Worm (Caenorhabditis elegans) whole organism, mixed stage, embryonic: ENCODE data around the gene ncx-9.

ENCODE experiments used
- bed-3 ChIP-seq: fragments of 200-800 bp; sonication (Bioruptor generic); optimal IDR thresholded peaks from 3 replicates; lab custom pipeline; 2018; ENCODE audit warnings: mild to moderate bottlenecking, missing genetic modification characterization, moderate library complexity, missing compliant biosample characterization
- ceh-43 ChIP-seq: fragments of 200-800 bp; sonication (Bioruptor generic); optimal IDR thresholded peaks from 2 replicates; lab custom pipeline; 2018; ENCODE audit warnings: mild to moderate bottlenecking, missing genetic modification characterization, moderate library complexity, missing compliant biosample characterization
- ceh-83 ChIP-seq: fragments of 200-800 bp; sonication (Bioruptor generic); optimal IDR thresholded peaks from 2 replicates; lab custom pipeline; 2018; ENCODE audit warnings: mild to moderate bottlenecking, missing genetic modification characterization, missing compliant biosample characterization
- lsy-2 ChIP-seq: fragments of 150-350 bp; optimal IDR thresholded peaks from 2 replicates; lab custom pipeline; 2014; ENCODE audit warnings: missing biosample characterization, missing genetic modification characterization
- mep-1 ChIP-seq: fragments of 150-350 bp; optimal IDR thresholded peaks from 2 replicates; lab custom pipeline; 2017; ENCODE audit warnings: missing biosample characterization, missing genetic modification reagents, missing genetic modification characterization, inconsistent platforms
- nhr-12 ChIP-seq: fragments of 150-350 bp; optimal IDR thresholded peaks from 2 replicates; lab custom pipeline; 2014; ENCODE audit warnings: missing biosample characterization, missing genetic modification characterization
- nhr-28 ChIP-seq: fragments of 150-350 bp; optimal IDR thresholded peaks from 2 replicates; lab custom pipeline; 2014; ENCODE audit warnings: missing biosample characterization, missing genetic modification characterization
- nhr-76 ChIP-seq: sonication (generic microtip); optimal IDR thresholded peaks from 2 replicates; lab custom pipeline; 2017; ENCODE audit warnings: missing biosample characterization, missing genetic modification characterization
- pha-4 ChIP-seq: fragments of 150-350 bp; optimal IDR thresholded peaks from 2 replicates; lab custom pipeline; 2018; ENCODE audit warnings: missing biosample characterization, missing genetic modification reagents, missing genetic modification characterization
- snpc-4 ChIP-seq: fragments of 150-350 bp; optimal IDR thresholded peaks from 2 replicates; lab custom pipeline; 2014; ENCODE audit warnings: missing biosample characterization, missing genetic modification characterization
- sptf-1 ChIP-seq: sonication (generic microtip); optimal IDR thresholded peaks from 2 replicates; lab custom pipeline; 2017; ENCODE audit warnings: mild to moderate bottlenecking, missing genetic modification characterization, moderate library complexity, missing compliant biosample characterization
- unc-120 ChIP-seq: sonication (generic microtip); optimal IDR thresholded peaks from 2 replicates; lab custom pipeline; 2017; ENCODE audit warnings: missing genetic modification characterization, missing compliant biosample characterization; ENCODE audit not compliant: poor library complexity, severe bottlenecking
- unc-62 ChIP-seq: fragments of 150-350 bp; optimal IDR thresholded peaks from 2 replicates; lab custom pipeline; 2014; ENCODE audit warnings: missing biosample characterization, missing genetic modification reagents, missing genetic modification characterization

- TF ChIP-seq ceh-83 (GFP tag; lab: Kevin White, UChicago) (no peak), nhr-28 (tag; lab: Kevin White, UChicago) (no peak), nhr-76 (tag; lab: Kevin White, UChicago) (no peak), ceh-43 (GFP tag; lab: Kevin White, UChicago) (no peak), unc-62 (no peak), mep-1 (tag; lab: Kevin White, UChicago) (no peak), nhr-12 (no peak), lsy-2 (tag; lab: Kevin White, UChicago) (no peak), sptf-1 (tag; lab: Kevin White, UChicago) (no peak), snpc-4 (no peak), bed-3 (GFP tag; lab: Kevin White, UChicago) (no peak), unc-120 (tag; lab: Kevin White, UChicago) (no peak), pha-4 (tag; lab: Kevin White, UChicago) (no peak)
Observed at ce11 chrV:4987097-4987496, 8.0 kb downstream of the ncx-9 start, which contains the start of gene ncx-8.
